Worm (Caenorhabditis elegans) whole organism, young adult: ENCODE measurements around the gene ins-34.
A peak's percentile ranks its signal among the peaks of the same experiment; 100 is the strongest.

Experiments used
- C06A6.2 ChIP-seq: fragments of 200-800 bp; sonication (Bioruptor generic); conservative IDR thresholded peaks from 2 replicates; pipeline ENCODE4 v1.3.6; 2022; ENCODE audit warnings: missing genetic modification characterization, missing compliant biosample characterization
- F10E7.11 ChIP-seq: sonication (generic microtip); optimal IDR thresholded peaks from 2 replicates; lab custom pipeline; 2017; ENCODE audit warnings: mild to moderate bottlenecking, missing genetic modification characterization, moderate library complexity, missing compliant biosample characterization
- F33H1.4 ChIP-seq: fragments of 200-800 bp; sonication (Bioruptor generic); IDR thresholded peaks from 2 replicates; pipeline ENCODE4 v1.3.6; 2022; ENCODE audit warnings: missing genetic modification reagents, missing genetic modification characterization, missing compliant biosample characterization
- F39B2.1 ChIP-seq: fragments of 200-800 bp; sonication (Bioruptor generic); IDR thresholded peaks from 2 replicates; pipeline ENCODE4 v1.3.6; 2022; ENCODE audit warnings: missing genetic modification reagents, missing genetic modification characterization, missing compliant biosample characterization
- F55B11.4 ChIP-seq: sonication (generic microtip); optimal IDR thresholded peaks from 2 replicates; lab custom pipeline; 2016; ENCODE audit warnings: missing compliant biosample characterization, missing genetic modification characterization, borderline replicate concordance; ENCODE audit not compliant: insufficient read depth
- F57A8.1 ChIP-seq: fragments of 200-800 bp; sonication (Bioruptor generic); optimal IDR thresholded peaks from 2 replicates; lab custom pipeline; 2018; ENCODE audit warnings: mild to moderate bottlenecking, missing genetic modification characterization, moderate library complexity, missing compliant biosample characterization
- F57C9.4 ChIP-seq: sonication (generic microtip); optimal IDR thresholded peaks from 2 replicates; lab custom pipeline; 2017; ENCODE audit warnings: mild to moderate bottlenecking, missing genetic modification characterization, missing compliant biosample characterization
- Y53G8AR.9 ChIP-seq: fragments of 200-800 bp; sonication (Bioruptor generic); conservative IDR thresholded peaks from 2 replicates; pipeline ENCODE4 v1.3.6; 2022; ENCODE audit warnings: missing genetic modification reagents, missing genetic modification characterization, missing compliant biosample characterization
- Y95B8A.8 ChIP-seq: fragments of 200-800 bp; sonication (Bioruptor generic); IDR thresholded peaks from 2 replicates; pipeline ENCODE4 v1.3.6; 2022; ENCODE audit warnings: missing genetic modification reagents, missing genetic modification characterization, missing compliant biosample characterization
- akir-1 ChIP-seq: fragments of 200-800 bp; sonication (Bioruptor generic); optimal IDR thresholded peaks from 2 replicates; lab custom pipeline; 2018; ENCODE audit warnings: mild to moderate bottlenecking, missing genetic modification characterization, moderate library complexity, missing compliant biosample characterization
- ama-1 ChIP-seq, 3 experiments: fragments of 150-350 bp in 1 of 3; sonication (generic microtip) in 2 of 3; optimal IDR thresholded peaks; 2 replicates each; lab custom pipeline; 2014 to 2018; ENCODE audit warnings: missing biosample characterization in 2 of 3, missing genetic modification characterization in 2 of 3, missing genetic modification reagents in 2 of 3
- aptf-3 ChIP-seq: fragments of 200-800 bp; sonication (Bioruptor generic); IDR thresholded peaks from 2 replicates; pipeline ENCODE4 v1.3.6; 2022; ENCODE audit warnings: missing genetic modification characterization, missing compliant biosample characterization
- attf-6 ChIP-seq: fragments of 200-800 bp; sonication (Bioruptor generic); IDR thresholded peaks from 2 replicates; pipeline ENCODE4 v1.3.6; 2022; ENCODE audit warnings: missing genetic modification reagents, missing genetic modification characterization, missing compliant biosample characterization
- bed-1 ChIP-seq: fragments of 200-800 bp; sonication (Bioruptor generic); IDR thresholded peaks from 2 replicates; pipeline ENCODE4 v1.3.6; 2022; ENCODE audit warnings: missing genetic modification reagents, missing genetic modification characterization, missing compliant biosample characterization
- ccch-3 ChIP-seq: fragments of 200-800 bp; sonication (Bioruptor generic); optimal IDR thresholded peaks from 2 replicates; lab custom pipeline; 2018; ENCODE audit warnings: mild to moderate bottlenecking, missing genetic modification characterization, missing compliant biosample characterization
- chd-7 ChIP-seq: sonication (generic microtip); optimal IDR thresholded peaks from 2 replicates; lab custom pipeline; 2016; ENCODE audit warnings: mild to moderate bottlenecking, missing genetic modification characterization, moderate library complexity, missing compliant biosample characterization
- egl-18 ChIP-seq: fragments of 200-800 bp; sonication (Bioruptor generic); IDR thresholded peaks from 2 replicates; pipeline ENCODE4 v1.3.6; 2022; ENCODE audit warnings: missing genetic modification reagents, missing genetic modification characterization, missing compliant biosample characterization
- egl-44 ChIP-seq: fragments of 200-800 bp; sonication (Bioruptor generic); IDR thresholded peaks from 2 replicates; pipeline ENCODE4 v1.3.6; 2022; ENCODE audit warnings: missing genetic modification reagents, missing genetic modification characterization, missing compliant biosample characterization
- egrh-3 ChIP-seq: fragments of 200-800 bp; sonication (Bioruptor generic); IDR thresholded peaks from 2 replicates; pipeline ENCODE4 v1.3.6; 2022; ENCODE audit warnings: missing genetic modification reagents, missing genetic modification characterization, missing compliant biosample characterization
- hlh-26 ChIP-seq: fragments of 200-800 bp; sonication (Bioruptor generic); conservative IDR thresholded peaks from 2 replicates; pipeline ENCODE4 v1.3.6; 2022; ENCODE audit warnings: missing genetic modification reagents, missing genetic modification characterization, missing compliant biosample characterization
- hmg-1.2 ChIP-seq: fragments of 200-800 bp; sonication (Bioruptor generic); IDR thresholded peaks from 2 replicates; pipeline ENCODE4 v1.3.6; 2022; ENCODE audit warnings: missing genetic modification reagents, missing genetic modification characterization, missing compliant biosample characterization
- hmg-20 ChIP-seq: fragments of 200-800 bp; sonication (Bioruptor generic); IDR thresholded peaks from 2 replicates; pipeline ENCODE4 v1.3.6; 2022; ENCODE audit warnings: missing genetic modification reagents, missing genetic modification characterization, missing compliant biosample characterization
- hsf-1 ChIP-seq: fragments of 200-800 bp; sonication (Bioruptor generic); IDR thresholded peaks from 2 replicates; pipeline ENCODE4 v1.3.6; 2022; ENCODE audit warnings: missing genetic modification reagents, missing genetic modification characterization, missing compliant biosample characterization
- lag-1 ChIP-seq: fragments of 200-800 bp; sonication (Bioruptor generic); IDR thresholded peaks from 2 replicates; pipeline ENCODE4 v1.3.6; 2022; ENCODE audit warnings: missing genetic modification reagents, missing genetic modification characterization, missing compliant biosample characterization
- lin-26 ChIP-seq: fragments of 200-800 bp; sonication (Bioruptor generic); IDR thresholded peaks from 2 replicates; pipeline ENCODE4 v1.3.6; 2022; ENCODE audit warnings: missing genetic modification reagents, missing genetic modification characterization, missing compliant biosample characterization
- lin-40 ChIP-seq: sonication (generic microtip); optimal IDR thresholded peaks from 2 replicates; lab custom pipeline; 2016; ENCODE audit warnings: missing genetic modification characterization, mild to moderate bottlenecking, missing compliant biosample characterization, missing genotype, missing genetic modification reagents
- madf-8 ChIP-seq: fragments of 200-800 bp; sonication (Bioruptor generic); conservative IDR thresholded peaks from 2 replicates; pipeline ENCODE4 v1.3.6; 2022; ENCODE audit warnings: missing genetic modification reagents, missing genetic modification characterization, missing compliant biosample characterization
- nfya-1 ChIP-seq: sonication (generic microtip); optimal IDR thresholded peaks from 2 replicates; lab custom pipeline; 2017; ENCODE audit warnings: antibody characterized with exemption, missing compliant biosample characterization, missing genetic modification characterization, borderline replicate concordance; ENCODE audit not compliant: insufficient read depth
- nfya-2 ChIP-seq: fragments of 200-800 bp; sonication (Bioruptor generic); IDR thresholded peaks from 2 replicates; pipeline ENCODE4 v1.3.6; 2022; ENCODE audit warnings: missing genetic modification reagents, missing genetic modification characterization, missing compliant biosample characterization
- nhr-27 ChIP-seq: fragments of 200-800 bp; sonication (Bioruptor generic); optimal IDR thresholded peaks from 2 replicates; lab custom pipeline; 2018; ENCODE audit warnings: mild to moderate bottlenecking, missing genetic modification characterization, moderate library complexity, missing compliant biosample characterization
- nhr-80 ChIP-seq: sonication (generic microtip); optimal IDR thresholded peaks from 2 replicates; lab custom pipeline; 2016; ENCODE audit warnings: missing genetic modification characterization, missing compliant biosample characterization
- pbrm-1 ChIP-seq: fragments of 200-800 bp; sonication (Bioruptor generic); IDR thresholded peaks from 2 replicates; pipeline ENCODE4 v1.3.6; 2022; ENCODE audit warnings: missing genetic modification reagents, missing genetic modification characterization, missing compliant biosample characterization
- rec-8 ChIP-seq, 2 experiments: sonication (generic microtip); optimal IDR thresholded peaks; 2 replicates each; lab custom pipeline; 2016; ENCODE audit warnings: mild to moderate bottlenecking in 2 of 2, missing genetic modification characterization in 2 of 2, missing genetic modification reagents in 2 of 2, missing genotype in 2 of 2, missing biosample characterization in 1 of 2, missing compliant biosample characterization in 1 of 2, moderate library complexity in 1 of 2
- repo-1 ChIP-seq: sonication (generic microtip); optimal IDR thresholded peaks from 2 replicates; lab custom pipeline; 2017; ENCODE audit warnings: mild to moderate bottlenecking, missing genetic modification characterization, missing compliant biosample characterization
- snpc-1.1 ChIP-seq: sonication (generic microtip); optimal IDR thresholded peaks from 2 replicates; lab custom pipeline; 2017; ENCODE audit warnings: missing genetic modification characterization, mild to moderate bottlenecking, missing compliant biosample characterization, antibody characterized with exemption, moderate library complexity, missing genotype, missing genetic modification reagents; ENCODE audit not compliant: insufficient read depth
- snpc-1.3 ChIP-seq: sonication (generic microtip); optimal IDR thresholded peaks from 2 replicates; lab custom pipeline; 2017; ENCODE audit warnings: missing genetic modification characterization, mild to moderate bottlenecking, missing compliant biosample characterization, antibody characterized with exemption, moderate library complexity, missing genotype, missing genetic modification reagents; ENCODE audit not compliant: insufficient read depth
- snpc-4 ChIP-seq, 5 experiments: fragments of 150-350 bp in 1 of 5; sonication (generic microtip) in 4 of 5; optimal IDR thresholded peaks; 2 replicates each; lab custom pipeline; 2014 to 2018; ENCODE audit warnings: missing genetic modification characterization in 5 of 5, missing biosample characterization in 3 of 5, antibody characterized with exemption in 2 of 5, mild to moderate bottlenecking in 2 of 5, missing compliant biosample characterization in 2 of 5, missing genotype in 2 of 5, moderate library complexity in 2 of 5, missing genetic modification reagents in 1 of 5
- tlf-1 ChIP-seq: fragments of 200-800 bp; sonication (Bioruptor generic); optimal IDR thresholded peaks from 2 replicates; lab custom pipeline; 2018; ENCODE audit warnings: mild to moderate bottlenecking, missing genetic modification characterization, missing compliant biosample characterization
- unc-62 ChIP-seq: fragments of 150-350 bp; optimal IDR thresholded peaks from 2 replicates; lab custom pipeline; 2014; ENCODE audit warnings: missing biosample characterization, missing genetic modification reagents, missing genetic modification characterization
- ztf-18 ChIP-seq: sonication (generic microtip); optimal IDR thresholded peaks from 2 replicates; lab custom pipeline; 2016; ENCODE audit warnings: missing genotype, mild to moderate bottlenecking, missing genetic modification characterization, missing compliant biosample characterization
- ztf-25 ChIP-seq: fragments of 200-800 bp; sonication (Bioruptor generic); IDR thresholded peaks from 2 replicates; pipeline ENCODE4 v1.3.6; 2022; ENCODE audit warnings: missing genetic modification reagents, missing genetic modification characterization, missing compliant biosample characterization
- ztf-28 ChIP-seq: fragments of 200-800 bp; sonication (Bioruptor generic); IDR thresholded peaks from 2 replicates; pipeline ENCODE4 v1.3.6; 2022; ENCODE audit warnings: missing genetic modification reagents, missing genetic modification characterization, missing compliant biosample characterization
- ztf-3 ChIP-seq: fragments of 200-800 bp; sonication (Bioruptor generic); optimal IDR thresholded peaks from 2 replicates; lab custom pipeline; 2018; ENCODE audit warnings: mild to moderate bottlenecking, missing genetic modification characterization, missing compliant biosample characterization
- ztf-6 ChIP-seq: fragments of 200-800 bp; sonication (Bioruptor generic); IDR thresholded peaks from 2 replicates; pipeline ENCODE4 v1.3.6; 2022; ENCODE audit warnings: missing genetic modification reagents, missing genetic modification characterization, missing compliant biosample characterization

Gene ins-34

ce11 chrIV:14082956-14083355 is 23.4 kb upstream of the ins-34 start:
- TF ChIP-seq ztf-3 (no peak), snpc-4 (GFP tag; optimal IDR thresholded peaks at IDR 0.05; lab: Kevin White, UChicago) (no peak), snpc-4 (tag; optimal IDR thresholded peaks at IDR 0.05; lab: Kevin White, UChicago) (peak in 1 of 4 experiments; percentile 16), hmg-1.2 (peak; percentile 13; the same call in 1 of the 2 replicates)

- no peak for TF ChIP-seq rec-8 (tag; optimal IDR thresholded peaks at IDR 0.05; lab: Kevin White, UChicago)
- no peak for TF ChIP-seq hlh-26 (GFP tag; lab: Robert Waterston, UW)
- TF ChIP-seq nfya-1 (tag; lab: Kevin White, UChicago): no peak
- no peak for TF ChIP-seq ztf-6 (GFP tag; lab: Robert Waterston, UW)
- TF ChIP-seq bed-1 (GFP tag; lab: Robert Waterston, UW): no peak
- TF ChIP-seq madf-8: no peak
- no peak for TF ChIP-seq tlf-1 (GFP tag; lab: Kevin White, UChicago)
- TF ChIP-seq F10E7.11 (tag; lab: Kevin White, UChicago): no peak
- TF ChIP-seq F33H1.4 (GFP tag; lab: Robert Waterston, UW): peak; percentile 22; the same call in 1 of the 2 replicates
- no peak for TF ChIP-seq lag-1 (GFP tag; lab: Robert Waterston, UW)
- no peak for TF ChIP-seq lin-26 (GFP tag; lab: Robert Waterston, UW)
- TF ChIP-seq F57C9.4: no peak
- TF ChIP-seq snpc-1.3 (tag; lab: Kevin White, UChicago): no peak
- no peak for TF ChIP-seq snpc-1.1 (tag; lab: Kevin White, UChicago)
- TF ChIP-seq ztf-3: no peak
- TF ChIP-seq nfya-2: no peak
- no peak for TF ChIP-seq C06A6.2
- TF ChIP-seq egl-44 (GFP tag; lab: Robert Waterston, UW): no peak
- 0 out of 2 replicates have a peak, but pooled peaks have one; percentile 67 for TF ChIP-seq attf-6 (GFP tag; lab: Robert Waterston, UW)
- no peak for TF ChIP-seq F55B11.4
- no peak for TF ChIP-seq ztf-18 (tag; lab: Kevin White, UChicago)
- peak; percentile 8 for TF ChIP-seq chd-7 (tag; lab: Kevin White, UChicago)
- peak; percentile 32 for TF ChIP-seq nhr-27
- no peak for TF ChIP-seq ccch-3 (GFP tag; lab: Kevin White, UChicago)
- no peak for TF ChIP-seq nhr-80
- 0 out of 2 replicates have a peak, but pooled peaks have one; percentile 42 for TF ChIP-seq ztf-28 (GFP tag; lab: Robert Waterston, UW)
- TF ChIP-seq egrh-3: no peak
- TF ChIP-seq egl-18 (GFP tag; lab: Robert Waterston, UW): no peak
- no peak for TF ChIP-seq unc-62 (GFP tag; lab: Kevin White, UChicago)
- TF ChIP-seq hmg-20 (GFP tag; lab: Robert Waterston, UW): no peak
- TF ChIP-seq repo-1 (tag; lab: Kevin White, UChicago): peak; percentile 36
- TF ChIP-seq ama-1 (optimal IDR thresholded peaks at IDR 0.05; lab: Kevin White, UChicago): no peak
- TF ChIP-seq ama-1 (GFP tag; optimal IDR thresholded peaks at IDR 0.05; lab: Kevin White, UChicago): no peak
- no peak for TF ChIP-seq lin-40 (tag; lab: Kevin White, UChicago)
- no peak for TF ChIP-seq snpc-4 (GFP tag; optimal IDR thresholded peaks at IDR 0.05; lab: Kevin White, UChicago)
- peak in 2 of 4 experiments; percentile 7 to 63 for TF ChIP-seq snpc-4 (tag; optimal IDR thresholded peaks at IDR 0.05; lab: Kevin White, UChicago)
- TF ChIP-seq Y95B8A.8 (GFP tag; lab: Robert Waterston, UW): no peak
- TF ChIP-seq ztf-25 (GFP tag; lab: Robert Waterston, UW): 0 out of 2 replicates have a peak, but pooled peaks have one; percentile 72
- 0 out of 2 replicates have a peak, but pooled peaks have one; percentile 16 for TF ChIP-seq pbrm-1 (GFP tag; lab: Robert Waterston, UW)
- no peak for TF ChIP-seq F57A8.1 (GFP tag; lab: Kevin White, UChicago)
- TF ChIP-seq hsf-1 (GFP tag; lab: Robert Waterston, UW): no peak
- TF ChIP-seq F39B2.1 (GFP tag; lab: Robert Waterston, UW): no peak
- TF ChIP-seq Y53G8AR.9 (GFP tag; lab: Robert Waterston, UW): no peak
- TF ChIP-seq akir-1 (GFP tag; lab: Kevin White, UChicago): no peak
- TF ChIP-seq aptf-3 (GFP tag; lab: Robert Waterston, UW): no peak
Observed at ce11 chrIV:14083505-14083904, 22.9 kb upstream of the ins-34 start, which contains the start of gene F52B11.2. F52B11.2 (plus strand) TSS chrIV:14083568.
